Fruit fly (Drosophila melanogaster) whole organism, embryonic: ENCODE measurements around the gene CG5235.

Experiments used
- C15 ChIP-seq: fragments of 200-800 bp; sonication (Bioruptor generic); IDR thresholded peaks from 3 replicates; pipeline ENCODE4 v1.3.6; 2022; ENCODE audit warnings: missing biosample characterization, missing genetic modification characterization
- CG11093 ChIP-seq: fragments of 200-800 bp; sonication (Bioruptor generic); IDR thresholded peaks from 3 replicates; pipeline ENCODE4 v1.3.6; 2022; ENCODE audit warnings: missing biosample characterization, missing genetic modification characterization
- CG11398 ChIP-seq: fragments of 200-800 bp; sonication (Bioruptor generic); optimal IDR thresholded peaks from 2 replicates; lab custom pipeline; 2016; ENCODE audit warnings: missing biosample characterization, missing genetic modification characterization
- CG11504 ChIP-seq: fragments of 200-800 bp; sonication (Bioruptor generic); optimal IDR thresholded peaks from 3 replicates; lab custom pipeline; 2019; ENCODE audit warnings: missing biosample characterization, mild to moderate bottlenecking, missing genetic modification characterization, moderate library complexity
- CG12071 ChIP-seq: fragments of 200-800 bp; sonication (Bioruptor generic); optimal IDR thresholded peaks from 3 replicates; lab custom pipeline; 2018; ENCODE audit warnings: missing biosample characterization, mild to moderate bottlenecking, missing genetic modification characterization
- CG12219 ChIP-seq: fragments of 200-800 bp; sonication (Bioruptor generic); optimal IDR thresholded peaks from 3 replicates; lab custom pipeline; 2018; ENCODE audit warnings: missing biosample characterization, mild to moderate bottlenecking, missing genetic modification characterization
- CG12299 ChIP-seq: fragments of 200-800 bp; sonication (Bioruptor generic); optimal IDR thresholded peaks from 2 replicates; lab custom pipeline; 2018; ENCODE audit warnings: missing biosample characterization, mild to moderate bottlenecking, missing genetic modification characterization
- CG12391 ChIP-seq: fragments of 200-800 bp; sonication (Bioruptor generic); optimal IDR thresholded peaks from 3 replicates; lab custom pipeline; 2018; ENCODE audit warnings: missing biosample characterization, mild to moderate bottlenecking, missing genetic modification characterization, moderate library complexity
- CG13894 ChIP-seq: fragments of 200-800 bp; sonication (Bioruptor generic); optimal IDR thresholded peaks from 3 replicates; lab custom pipeline; 2018; ENCODE audit warnings: missing biosample characterization, mild to moderate bottlenecking, missing genetic modification characterization, moderate library complexity
- CG1603 ChIP-seq: fragments of 200-800 bp; sonication (Bioruptor generic); optimal IDR thresholded peaks from 2 replicates; lab custom pipeline; 2019; ENCODE audit warnings: missing biosample characterization, mild to moderate bottlenecking, missing genetic modification characterization, moderate library complexity
- CG17328 ChIP-seq: fragments of 200-800 bp; sonication (Bioruptor generic); IDR thresholded peaks from 2 replicates; pipeline ENCODE4 v1.3.6; 2022; ENCODE audit warnings: missing biosample characterization, missing genetic modification characterization
- CG17568 ChIP-seq: fragments of 200-800 bp; sonication (Bioruptor generic); optimal IDR thresholded peaks from 2 replicates; lab custom pipeline; 2018; ENCODE audit warnings: missing biosample characterization, mild to moderate bottlenecking, missing genetic modification characterization, moderate library complexity
- CG17829 ChIP-seq: fragments of 200-800 bp; optimal IDR thresholded peaks from 2 replicates; lab custom pipeline; 2019; ENCODE audit warnings: missing biosample characterization, mild to moderate bottlenecking, missing genetic modification characterization, moderate library complexity
- CG2678 ChIP-seq: fragments of 200-800 bp; sonication (Bioruptor generic); optimal IDR thresholded peaks from 3 replicates; lab custom pipeline; 2019; ENCODE audit warnings: missing biosample characterization, mild to moderate bottlenecking, missing genetic modification characterization, moderate library complexity
- CG31224 ChIP-seq: fragments of 200-800 bp; sonication (Bioruptor generic); IDR thresholded peaks from 2 replicates; pipeline ENCODE4 v1.3.6; 2022; ENCODE audit warnings: missing biosample characterization, missing genetic modification characterization
- CG31365 ChIP-seq: fragments of 200-800 bp; sonication (Bioruptor generic); optimal IDR thresholded peaks from 2 replicates; lab custom pipeline; 2018; ENCODE audit warnings: missing biosample characterization, mild to moderate bottlenecking, missing genetic modification characterization
- CG34224 ChIP-seq: fragments of 200-800 bp; sonication (Bioruptor generic); IDR thresholded peaks from 3 replicates; pipeline ENCODE4 v1.3.6; 2022; ENCODE audit warnings: missing biosample characterization, missing genetic modification characterization; ENCODE audit not compliant: partially characterized antibody
- CG4360 ChIP-seq: fragments of 200-800 bp; sonication (Bioruptor generic); IDR thresholded peaks from 2 replicates; pipeline ENCODE4 v1.3.6; 2022; ENCODE audit warnings: missing biosample characterization, missing genetic modification characterization
- CG4707 ChIP-seq: fragments of 200-800 bp; sonication (Bioruptor generic); optimal IDR thresholded peaks from 2 replicates; lab custom pipeline; 2018; ENCODE audit warnings: missing biosample characterization, mild to moderate bottlenecking, missing genetic modification characterization, moderate library complexity
- CG6854 ChIP-seq: fragments of 200-800 bp; sonication (Bioruptor generic); optimal IDR thresholded peaks from 3 replicates; lab custom pipeline; 2017; ENCODE audit warnings: missing biosample characterization, mild to moderate bottlenecking, missing genetic modification characterization
- CG7745 ChIP-seq: fragments of 200-800 bp; sonication (Bioruptor generic); optimal IDR thresholded peaks from 2 replicates; lab custom pipeline; 2018; ENCODE audit warnings: missing biosample characterization, mild to moderate bottlenecking, missing genetic modification characterization, moderate library complexity
- CG8290 ChIP-seq, 3 experiments: fragments of 200-800 bp; sonication (Bioruptor generic); optimal IDR thresholded peaks; 2 replicates each; lab custom pipeline; 2016 to 2019; ENCODE audit warnings: missing biosample characterization in 3 of 3, missing genetic modification characterization in 3 of 3, mild to moderate bottlenecking in 2 of 3, moderate library complexity in 1 of 3
- CrebB ChIP-seq: fragments of 200-800 bp; sonication (Bioruptor generic); optimal IDR thresholded peaks from 3 replicates; lab custom pipeline; 2018; ENCODE audit warnings: missing biosample characterization, mild to moderate bottlenecking, missing genetic modification characterization
- HmgZ ChIP-seq: fragments of 200-800 bp; sonication (Bioruptor generic); optimal IDR thresholded peaks from 2 replicates; lab custom pipeline; 2018; ENCODE audit warnings: missing biosample characterization, mild to moderate bottlenecking, missing genetic modification characterization
- Jarid2 ChIP-seq: fragments of 200-800 bp; sonication (Bioruptor generic); optimal IDR thresholded peaks from 3 replicates; lab custom pipeline; 2017; ENCODE audit warnings: mild to moderate bottlenecking, missing biosample characterization, missing genetic modification reagents, missing genetic modification characterization
- Lhr ChIP-seq: fragments of 200-800 bp; sonication (Bioruptor generic); optimal IDR thresholded peaks from 3 replicates; lab custom pipeline; 2017; ENCODE audit warnings: mild to moderate bottlenecking, missing biosample characterization, missing genetic modification reagents, missing genetic modification characterization
- Nf-YC ChIP-seq: fragments of 200-800 bp; optimal IDR thresholded peaks from 3 replicates; lab custom pipeline; 2019; ENCODE audit warnings: missing biosample characterization, mild to moderate bottlenecking, missing genetic modification characterization, moderate library complexity
- NfI ChIP-seq: fragments of 200-800 bp; sonication (Bioruptor generic); optimal IDR thresholded peaks from 3 replicates; lab custom pipeline; 2018; ENCODE audit warnings: missing biosample characterization, mild to moderate bottlenecking, missing genetic modification characterization, moderate library complexity
- Spps ChIP-seq: fragments of 200-800 bp; sonication (Bioruptor generic); optimal IDR thresholded peaks from 2 replicates; lab custom pipeline; 2018; ENCODE audit warnings: missing biosample characterization, mild to moderate bottlenecking, missing genetic modification characterization
- Stat92E ChIP-seq, 3 experiments: fragments of >200 bp in 2 of 3; fragments of 200-800 bp in 1 of 3; sonication (Bioruptor generic) in 1 of 3; optimal IDR thresholded peaks; 2 replicates each; lab custom pipeline; 2017 to 2019; ENCODE audit warnings: missing biosample characterization in 3 of 3, missing genetic modification characterization in 3 of 3, mild to moderate bottlenecking in 1 of 3, moderate library complexity in 1 of 3
- ash1 ChIP-seq: fragments of 200-800 bp; sonication (Bioruptor generic); optimal IDR thresholded peaks from 2 replicates; lab custom pipeline; 2018; ENCODE audit warnings: missing biosample characterization, mild to moderate bottlenecking, missing genetic modification characterization
- cg ChIP-seq: fragments of 200-800 bp; sonication (Bioruptor generic); optimal IDR thresholded peaks from 3 replicates; lab custom pipeline; 2019; ENCODE audit warnings: missing biosample characterization, mild to moderate bottlenecking, missing genetic modification characterization, moderate library complexity
- chm ChIP-seq: fragments of 200-800 bp; sonication (Bioruptor generic); IDR thresholded peaks from 2 replicates; pipeline ENCODE4 v1.3.6; 2022; ENCODE audit warnings: missing biosample characterization, missing genetic modification characterization
- chn ChIP-seq: fragments of 200-800 bp; sonication (Bioruptor generic); optimal IDR thresholded peaks from 2 replicates; lab custom pipeline; 2016; ENCODE audit warnings: missing biosample characterization, missing genetic modification characterization
- corto ChIP-seq: fragments of 200-800 bp; sonication (Bioruptor generic); optimal IDR thresholded peaks from 2 replicates; lab custom pipeline; 2016; ENCODE audit warnings: missing biosample characterization, mild to moderate bottlenecking, missing genetic modification characterization, moderate library complexity
- dmrt11E ChIP-seq: fragments of 200-800 bp; sonication (Bioruptor generic); optimal IDR thresholded peaks from 3 replicates; lab custom pipeline; 2018; ENCODE audit warnings: missing biosample characterization, mild to moderate bottlenecking, missing genetic modification characterization, moderate library complexity
- exex ChIP-seq: fragments of 200-800 bp; sonication (Bioruptor generic); optimal IDR thresholded peaks from 4 replicates; lab custom pipeline; 2018; ENCODE audit warnings: missing biosample characterization, mild to moderate bottlenecking, missing genetic modification characterization, moderate library complexity
- ftz-f1 ChIP-seq: fragments of 200-800 bp; sonication (Bioruptor generic); optimal IDR thresholded peaks from 2 replicates; lab custom pipeline; 2016; ENCODE audit warnings: missing biosample characterization, missing genetic modification characterization
- grau ChIP-seq: fragments of 200-800 bp; optimal IDR thresholded peaks from 3 replicates; lab custom pipeline; 2019; ENCODE audit warnings: missing biosample characterization, mild to moderate bottlenecking, missing genetic modification characterization, moderate library complexity
- gro ChIP-seq: fragments of 200-800 bp; sonication (Bioruptor generic); optimal IDR thresholded peaks from 2 replicates; lab custom pipeline; 2016; ENCODE audit warnings: missing biosample characterization, missing genetic modification characterization
- gsb-n ChIP-seq: fragments of 200-800 bp; sonication (Bioruptor generic); optimal IDR thresholded peaks from 3 replicates; lab custom pipeline; 2018; ENCODE audit warnings: missing biosample characterization, mild to moderate bottlenecking, missing genetic modification characterization
- oc ChIP-seq: fragments of 200-800 bp; sonication (Bioruptor generic); optimal IDR thresholded peaks from 2 replicates; lab custom pipeline; 2018; ENCODE audit warnings: missing biosample characterization, mild to moderate bottlenecking, missing genetic modification characterization, moderate library complexity
- otp ChIP-seq: fragments of 200-800 bp; sonication (Bioruptor generic); IDR thresholded peaks from 3 replicates; pipeline ENCODE4, ENCODE4 v1.3.6; 2022; ENCODE audit warnings: missing biosample characterization, missing genetic modification characterization
- ro ChIP-seq: fragments of 200-800 bp; sonication (Bioruptor generic); IDR thresholded peaks from 2 replicates; pipeline ENCODE4 v1.3.6; 2022; ENCODE audit warnings: missing biosample characterization, missing genetic modification characterization
- schlank ChIP-seq: fragments of 200-800 bp; sonication (Bioruptor generic); optimal IDR thresholded peaks from 2 replicates; lab custom pipeline; 2018; ENCODE audit warnings: missing biosample characterization, mild to moderate bottlenecking, missing genetic modification characterization
- scrt ChIP-seq: fragments of 200-800 bp; sonication (Bioruptor generic); optimal IDR thresholded peaks from 2 replicates; lab custom pipeline; 2018; ENCODE audit warnings: missing biosample characterization, mild to moderate bottlenecking, missing genetic modification characterization, moderate library complexity
- sug ChIP-seq: fragments of 200-800 bp; optimal IDR thresholded peaks from 2 replicates; lab custom pipeline; 2019; ENCODE audit warnings: missing biosample characterization, mild to moderate bottlenecking, missing genetic modification characterization, moderate library complexity
- z ChIP-seq: fragments of 200-800 bp; sonication (Bioruptor generic); IDR thresholded peaks from 3 replicates; pipeline ENCODE4 v1.3.6; 2022; ENCODE audit warnings: missing biosample characterization, missing genetic modification characterization

CG5235 gene

DNA sequence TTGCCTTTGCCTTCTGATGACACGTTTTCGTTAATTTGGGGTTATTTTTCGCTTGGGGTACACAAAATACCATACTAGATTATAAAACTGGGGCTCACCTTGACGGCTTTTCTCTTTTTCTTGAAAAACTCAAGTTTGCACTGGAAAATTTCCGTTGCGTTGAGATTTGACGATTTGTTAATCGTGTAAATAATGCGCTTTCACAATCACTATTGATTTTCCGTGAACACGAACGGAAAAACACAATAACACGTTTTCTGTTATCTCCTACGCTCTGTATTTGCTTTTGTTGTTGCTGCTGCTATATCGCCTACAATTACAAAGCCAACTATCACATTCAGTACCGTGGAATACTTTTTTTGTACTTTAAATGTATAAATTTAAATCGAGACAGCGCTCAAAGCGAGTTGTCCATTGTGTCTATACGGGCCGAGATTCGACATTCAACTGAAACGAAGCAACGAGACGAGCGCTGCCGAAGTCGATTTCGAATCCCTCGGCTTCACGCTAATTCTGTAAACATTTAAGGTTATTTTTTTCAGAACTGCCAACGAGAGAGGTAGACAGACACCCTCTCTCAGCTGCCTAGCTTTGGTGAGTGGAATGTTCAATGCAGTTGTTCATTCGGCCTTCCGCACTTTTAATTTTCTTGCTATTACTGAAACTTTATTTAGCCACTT, 43.7 kb downstream of the CG5235 start (continued):
- TF ChIP-seq Spps (tag; lab: Kevin White, UChicago) (no peak), scrt (GFP tag; lab: Kevin White, UChicago) (peak; percentile 8), grau (tag; lab: Kevin White, UChicago) (peak; percentile 16), exex (tag; lab: Kevin White, UChicago) (peak; percentile 53), NfI (GFP tag; lab: Kevin White, UChicago) (peak; percentile 17), C15 (GFP tag; lab: Robert Waterston, UW) (no peak), gsb-n (tag; lab: Kevin White, UChicago) (peak; percentile 47), Nf-YC (tag; lab: Kevin White, UChicago) (peak; percentile 4), sug (tag; lab: Kevin White, UChicago) (peak; percentile 56), ro (GFP tag; lab: Robert Waterston, UW) (no peak), cg (GFP tag; lab: Kevin White, UChicago) (peak; percentile 53), chm (GFP tag; lab: Robert Waterston, UW) (peak; percentile 92), CG4360 (GFP tag; lab: Robert Waterston, UW) (peak; percentile 51), CG11504 (tag; lab: Kevin White, UChicago) (peak; percentile 7), CG17328 (peak; percentile 49; the same call in 1 of the 2 replicates), ash1 (peak; percentile 15), CrebB (tag; lab: Kevin White, UChicago) (peak; percentile 33), CG11093 (GFP tag; lab: Robert Waterston, UW) (no peak), schlank (tag; lab: Kevin White, UChicago) (peak; percentile 5), CG17568 (GFP tag; lab: Kevin White, UChicago) (peak; percentile 56), CG7745 (peak; percentile 37), CG12219 (GFP tag; lab: Kevin White, UChicago) (peak; percentile 34), dmrt11E (tag; lab: Kevin White, UChicago) (no peak), z (GFP tag; lab: Robert Waterston, UW) (peak; percentile 61; the same call in 2 of the 3 replicates), CG8290 (GFP tag; optimal IDR thresholded peaks at IDR 0.05; lab: Kevin White, UChicago) (no peak), CG8290 (tag; optimal IDR thresholded peaks at IDR 0.05; lab: Kevin White, UChicago) (peak; percentile 30 to 84), CG17829 (tag; lab: Kevin White, UChicago) (peak; percentile 60), CG31224 (GFP tag; lab: Robert Waterston, UW) (no peak), CG12391 (tag; lab: Kevin White, UChicago) (peak; percentile 6), CG2678 (tag; lab: Kevin White, UChicago) (peak; percentile 17), ftz-f1 (GFP tag; lab: Kevin White, UChicago) (peak; percentile 75), CG11398 (GFP tag; lab: Kevin White, UChicago) (peak; percentile 37), gro (peak; percentile 46), Lhr (GFP tag; lab: Kevin White, UChicago) (no peak), CG12071 (peak; percentile 14), HmgZ (tag; lab: Kevin White, UChicago) (peak; percentile 78), CG12299 (tag; lab: Kevin White, UChicago) (peak; percentile 47), Jarid2 (GFP tag; lab: Kevin White, UChicago) (peak; percentile 89), Stat92E (GFP tag; optimal IDR thresholded peaks at IDR 0.05; lab: Kevin White, UChicago) (peak in 1 of 3 experiments; percentile 86), CG1603 (peak; percentile 19), oc (tag; lab: Kevin White, UChicago) (peak; percentile 81), CG6854 (GFP tag; lab: Kevin White, UChicago) (peak; percentile 43), CG4707 (GFP tag; lab: Kevin White, UChicago) (peak; percentile 11), corto (GFP tag; lab: Kevin White, UChicago) (no peak), CG34224 (GFP tag; lab: Robert Waterston, UW) (peak; percentile 54), CG31365 (tag; lab: Kevin White, UChicago) (peak; percentile 36), otp (peak; percentile 55; the same call in 1 of the 3 replicates), CG13894 (tag; lab: Kevin White, UChicago) (peak; percentile 73), chn (no peak)
